Worm (Caenorhabditis elegans) whole organism, L4 larva: ENCODE results near the gene unc-41.

ENCODE experiments used
- D1046.2 ChIP-seq: fragments of 200-800 bp; sonication (Bioruptor generic); IDR thresholded peaks from 2 replicates; pipeline ENCODE4 v1.3.6; 2022; ENCODE audit warnings: missing genetic modification characterization, missing compliant biosample characterization
- F10B5.3 ChIP-seq: sonication (generic microtip); optimal IDR thresholded peaks from 2 replicates; lab custom pipeline; 2016; ENCODE audit warnings: mild to moderate bottlenecking, missing genetic modification characterization, missing compliant biosample characterization
- F26F4.8 ChIP-seq: fragments of 200-800 bp; sonication (Bioruptor generic); conservative IDR thresholded peaks from 2 replicates; pipeline ENCODE4 v1.3.6; 2022; ENCODE audit warnings: missing genetic modification characterization, missing compliant biosample characterization
- F37D6.2 ChIP-seq: sonication (generic microtip); optimal IDR thresholded peaks from 2 replicates; lab custom pipeline; 2016; ENCODE audit warnings: mild to moderate bottlenecking, missing genetic modification characterization, missing compliant biosample characterization
- F44E2.7 ChIP-seq: fragments of 200-800 bp; sonication (Bioruptor generic); IDR thresholded peaks from 2 replicates; pipeline ENCODE4 v2.1.2; 2022; ENCODE audit warnings: missing genetic modification characterization, missing compliant biosample characterization
- F49E8.2 ChIP-seq: sonication (generic microtip); optimal IDR thresholded peaks from 2 replicates; lab custom pipeline; 2016; ENCODE audit warnings: missing compliant biosample characterization, mild to moderate bottlenecking, missing genetic modification characterization, borderline replicate concordance
- Y105C5A.15 ChIP-seq: fragments of 200-800 bp; sonication (Bioruptor generic); IDR thresholded peaks from 2 replicates; pipeline ENCODE4 v1.3.6; 2022; ENCODE audit warnings: missing genetic modification characterization, missing compliant biosample characterization
- Y48G9A.11 ChIP-seq: fragments of 200-800 bp; sonication (Bioruptor generic); IDR thresholded peaks from 2 replicates; pipeline ENCODE4 v1.3.6; 2022; ENCODE audit warnings: missing genetic modification reagents, missing genetic modification characterization, missing compliant biosample characterization
- Y5F2A.4 ChIP-seq: fragments of 200-800 bp; sonication (Bioruptor generic); optimal IDR thresholded peaks from 2 replicates; lab custom pipeline; 2018; ENCODE audit warnings: mild to moderate bottlenecking, missing genetic modification characterization, missing compliant biosample characterization
- aly-2 ChIP-seq: sonication (generic microtip); optimal IDR thresholded peaks from 2 replicates; lab custom pipeline; 2018; ENCODE audit warnings: missing biosample characterization, missing genetic modification characterization
- ama-1 ChIP-seq: fragments of 150-350 bp; optimal IDR thresholded peaks from 2 replicates; lab custom pipeline; 2014; ENCODE audit warnings: inconsistent platforms, mixed read lengths
- arid-1 ChIP-seq: fragments of 200-800 bp; sonication (Bioruptor generic); conservative IDR thresholded peaks from 2 replicates; pipeline ENCODE4 v1.3.6; 2022; ENCODE audit warnings: missing genetic modification reagents, missing genetic modification characterization, missing compliant biosample characterization
- attf-4 ChIP-seq: sonication (generic microtip); optimal IDR thresholded peaks from 3 replicates; lab custom pipeline; 2017; ENCODE audit warnings: missing biosample characterization, missing genetic modification characterization
- ceh-28 ChIP-seq: fragments of 150-350 bp; optimal IDR thresholded peaks from 2 replicates; lab custom pipeline; 2014; ENCODE audit warnings: missing biosample characterization, missing genetic modification reagents, missing genetic modification characterization
- ceh-44 ChIP-seq: fragments of 200-800 bp; sonication (Bioruptor generic); IDR thresholded peaks from 2 replicates; pipeline ENCODE4 v1.3.6; 2022; ENCODE audit warnings: missing genetic modification reagents, missing genetic modification characterization, missing compliant biosample characterization
- ceh-82 ChIP-seq: sonication (generic microtip); optimal IDR thresholded peaks from 2 replicates; lab custom pipeline; 2017; ENCODE audit warnings: missing biosample characterization, missing genetic modification characterization
- cey-2 ChIP-seq: sonication (generic microtip); optimal IDR thresholded peaks from 3 replicates; lab custom pipeline; 2017; ENCODE audit warnings: missing genetic modification characterization, mild to moderate bottlenecking, missing compliant biosample characterization, antibody characterized with exemption, borderline replicate concordance; ENCODE audit not compliant: insufficient read depth
- daf-19 ChIP-seq: fragments of 200-800 bp; sonication (Bioruptor generic); conservative IDR thresholded peaks from 2 replicates; pipeline ENCODE4 v1.3.6; 2022; ENCODE audit warnings: missing genetic modification characterization, missing compliant biosample characterization
- dmd-6 ChIP-seq: fragments of 200-800 bp; sonication (Bioruptor generic); IDR thresholded peaks from 2 replicates; pipeline ENCODE4 v1.3.6; 2022; ENCODE audit warnings: missing genetic modification reagents, missing genetic modification characterization, missing compliant biosample characterization
- egl-43 ChIP-seq: fragments of 200-800 bp; sonication (Bioruptor generic); IDR thresholded peaks from 2 replicates; pipeline ENCODE4 v1.3.6; 2022; ENCODE audit warnings: missing genetic modification reagents, missing genetic modification characterization, missing compliant biosample characterization
- fos-1 ChIP-seq: fragments of 150-350 bp; optimal IDR thresholded peaks from 2 replicates; lab custom pipeline; 2014; ENCODE audit warnings: missing biosample characterization, missing genetic modification characterization
- gei-8 ChIP-seq: fragments of 200-800 bp; sonication (Bioruptor generic); optimal IDR thresholded peaks from 2 replicates; lab custom pipeline; 2018; ENCODE audit warnings: mild to moderate bottlenecking, missing genetic modification characterization, missing compliant biosample characterization
- hmg-1.1 ChIP-seq: fragments of 200-800 bp; sonication (Bioruptor generic); IDR thresholded peaks from 2 replicates; pipeline ENCODE4 v1.3.6; 2022; ENCODE audit warnings: missing genetic modification reagents, missing genetic modification characterization, missing compliant biosample characterization
- jun-1 ChIP-seq: fragments of 150-350 bp; optimal IDR thresholded peaks from 2 replicates; lab custom pipeline; 2014; ENCODE audit warnings: missing biosample characterization, missing genetic modification reagents, missing genetic modification characterization
- lim-7 ChIP-seq: fragments of 200-800 bp; sonication (Bioruptor generic); IDR thresholded peaks from 2 replicates; pipeline ENCODE4 v1.3.6; 2022; ENCODE audit warnings: missing genetic modification characterization, missing compliant biosample characterization
- lin-38 ChIP-seq: fragments of 200-800 bp; sonication (Bioruptor generic); IDR thresholded peaks from 2 replicates; pipeline ENCODE4 v1.3.6; 2022; ENCODE audit warnings: missing genetic modification reagents, missing genetic modification characterization, missing compliant biosample characterization
- mdt-29 ChIP-seq: fragments of 200-800 bp; sonication (Bioruptor generic); IDR thresholded peaks from 2 replicates; pipeline ENCODE4 v1.3.6; 2022; ENCODE audit warnings: missing genetic modification reagents, missing genetic modification characterization, missing compliant biosample characterization
- nhr-111 ChIP-seq: fragments of 200-800 bp; sonication (Bioruptor generic); optimal IDR thresholded peaks from 2 replicates; lab custom pipeline; 2018; ENCODE audit warnings: mild to moderate bottlenecking, missing genetic modification characterization, missing compliant biosample characterization
- nhr-237 ChIP-seq: sonication (generic microtip); optimal IDR thresholded peaks from 2 replicates; lab custom pipeline; 2017; ENCODE audit warnings: missing biosample characterization, missing genetic modification characterization
- nhr-28 ChIP-seq: fragments of 150-350 bp; optimal IDR thresholded peaks from 2 replicates; lab custom pipeline; 2014; ENCODE audit warnings: missing biosample characterization, missing genetic modification characterization
- nhr-41 ChIP-seq: fragments of 200-800 bp; sonication (Bioruptor generic); IDR thresholded peaks from 2 replicates; pipeline ENCODE4 v1.3.6; 2022; ENCODE audit warnings: missing genetic modification reagents, missing genetic modification characterization, missing compliant biosample characterization
- nhr-48 ChIP-seq: sonication (generic microtip); optimal IDR thresholded peaks from 2 replicates; lab custom pipeline; 2016; ENCODE audit warnings: mild to moderate bottlenecking, missing genetic modification characterization, missing compliant biosample characterization
- pha-4 ChIP-seq, 2 experiments: fragments of 150-350 bp in 1 of 2; fragments of 200-800 bp in 1 of 2; sonication (Bioruptor generic) in 1 of 2; IDR thresholded peaks in 1 of 2; optimal IDR thresholded peaks in 1 of 2; 2 replicates each; pipeline versions ENCODE4 v1.3.6 to Lab custom; 2014 to 2022; ENCODE audit warnings: missing genetic modification characterization in 2 of 2, missing genetic modification reagents in 2 of 2, missing biosample characterization in 1 of 2, missing compliant biosample characterization in 1 of 2
- pqm-1 ChIP-seq: sonication (generic microtip); optimal IDR thresholded peaks from 2 replicates; lab custom pipeline; 2017; ENCODE audit warnings: missing biosample characterization, missing genetic modification characterization
- rbr-2 ChIP-seq: sonication (generic microtip); optimal IDR thresholded peaks from 2 replicates; lab custom pipeline; 2016; ENCODE audit warnings: missing genotype, missing genetic modification characterization, missing compliant biosample characterization
- set-16 ChIP-seq: fragments of 200-800 bp; sonication (Bioruptor generic); IDR thresholded peaks from 2 replicates; pipeline ENCODE4 v1.3.6; 2022; ENCODE audit warnings: missing genetic modification reagents, missing genetic modification characterization, missing compliant biosample characterization
- skn-1 ChIP-seq: fragments of 150-350 bp; optimal IDR thresholded peaks from 2 replicates; lab custom pipeline; 2014; ENCODE audit warnings: missing biosample characterization, missing genetic modification characterization
- tag-97 ChIP-seq: fragments of 200-800 bp; sonication (Bioruptor generic); IDR thresholded peaks from 2 replicates; pipeline ENCODE4 v1.3.6; 2022; ENCODE audit warnings: missing genetic modification characterization, missing compliant biosample characterization
- unc-62 ChIP-seq, 3 experiments: fragments of 150-350 bp in 1 of 3; sonication (generic microtip); optimal IDR thresholded peaks in 2 of 3; peaks in 1 of 3; 1 replicate in 1 of 3; 2 replicates in 2 of 3; lab custom pipeline; 2014 to 2017; ENCODE audit warnings: missing biosample characterization in 3 of 3, missing genetic modification characterization in 3 of 3, missing genetic modification reagents in 3 of 3, missing genotype in 1 of 3
- vab-7 ChIP-seq: fragments of 200-800 bp; sonication (Bioruptor generic); IDR thresholded peaks from 2 replicates; pipeline ENCODE4 v1.3.6; 2022; ENCODE audit warnings: missing genetic modification reagents, missing genetic modification characterization, missing compliant biosample characterization
- zag-1 ChIP-seq: fragments of 150-350 bp; optimal IDR thresholded peaks from 2 replicates; lab custom pipeline; 2014; ENCODE audit warnings: missing biosample characterization, missing genetic modification characterization
- zfp-2 ChIP-seq: sonication (generic microtip); optimal IDR thresholded peaks from 2 replicates; lab custom pipeline; 2016; ENCODE audit warnings: mild to moderate bottlenecking, missing genetic modification characterization, missing compliant biosample characterization
- ztf-11 ChIP-seq: fragments of 150-350 bp; optimal IDR thresholded peaks from 2 replicates; lab custom pipeline; 2014; ENCODE audit warnings: missing biosample characterization, missing genetic modification characterization

The unc-41 gene

DNA sequence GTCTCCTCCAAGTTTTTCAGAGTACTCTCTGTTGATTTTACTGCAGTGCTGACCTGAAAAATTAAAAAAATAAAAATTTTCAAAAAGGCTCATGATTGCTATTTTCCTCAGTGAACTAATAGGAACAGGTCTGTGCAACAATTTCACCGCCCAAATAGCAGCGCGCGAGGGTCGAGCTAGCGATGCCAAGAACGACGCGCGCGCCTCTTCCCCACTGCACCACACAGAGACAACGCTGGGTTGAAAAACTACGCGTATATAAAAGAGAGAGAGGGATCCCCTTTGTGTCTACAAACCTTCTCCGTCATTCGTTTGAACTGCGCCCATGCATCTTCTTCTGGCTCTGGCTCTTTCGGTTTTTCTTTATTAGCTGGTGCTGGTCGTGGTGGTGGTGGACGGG lies 5.9 kb downstream of the unc-41 start (continued):
- peak; percentile 85 for TF ChIP-seq Y48G9A.11 (GFP tag; lab: Robert Waterston, UW)
- TF ChIP-seq arid-1 (GFP tag; lab: Robert Waterston, UW): peak; percentile 92
- peak; percentile 69 for TF ChIP-seq dmd-6 (GFP tag; lab: Robert Waterston, UW)
- no peak for TF ChIP-seq ceh-82
- no peak for TF ChIP-seq ceh-28
- TF ChIP-seq zag-1: no peak
- no peak for TF ChIP-seq cey-2 (tag; lab: Kevin White, UChicago)
- TF ChIP-seq, all 104 proteins: peak for 71

DNA sequence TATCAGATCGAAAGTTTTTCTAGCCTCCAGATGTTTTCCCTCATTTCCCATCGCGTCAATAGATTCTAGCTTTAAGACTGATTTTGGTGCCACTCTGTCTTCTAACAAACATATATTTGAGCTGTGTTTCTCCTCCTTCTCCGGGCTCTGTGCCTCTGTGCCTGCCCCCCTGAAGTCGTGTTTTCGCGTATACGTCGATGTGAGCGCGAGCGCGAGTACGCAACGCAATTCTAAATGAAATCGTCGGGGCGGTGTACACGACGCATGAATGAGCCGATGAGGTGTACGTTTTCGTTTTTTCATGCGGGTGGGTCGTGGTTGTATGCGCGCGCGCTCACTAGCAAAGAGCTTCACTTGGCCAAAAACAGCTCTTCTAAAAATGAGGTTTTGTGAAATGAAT lies 10.1 kb downstream of the unc-41 start:
- 0 out of 2 replicates have a peak, but pooled peaks have one; percentile 43 for TF ChIP-seq F44E2.7 (GFP tag; lab: Robert Waterston, UW)
- TF ChIP-seq tag-97 (GFP tag; lab: Robert Waterston, UW): no peak
- TF ChIP-seq D1046.2: 0 out of 2 replicates have a peak, but pooled peaks have one; percentile 67
- TF ChIP-seq ceh-44 (GFP tag; lab: Robert Waterston, UW): no peak
- TF ChIP-seq nhr-28 (tag; lab: Kevin White, UChicago): no peak
- TF ChIP-seq egl-43 (GFP tag; lab: Robert Waterston, UW): peak; percentile 56; the same call in 1 of the 2 replicates

DNA sequence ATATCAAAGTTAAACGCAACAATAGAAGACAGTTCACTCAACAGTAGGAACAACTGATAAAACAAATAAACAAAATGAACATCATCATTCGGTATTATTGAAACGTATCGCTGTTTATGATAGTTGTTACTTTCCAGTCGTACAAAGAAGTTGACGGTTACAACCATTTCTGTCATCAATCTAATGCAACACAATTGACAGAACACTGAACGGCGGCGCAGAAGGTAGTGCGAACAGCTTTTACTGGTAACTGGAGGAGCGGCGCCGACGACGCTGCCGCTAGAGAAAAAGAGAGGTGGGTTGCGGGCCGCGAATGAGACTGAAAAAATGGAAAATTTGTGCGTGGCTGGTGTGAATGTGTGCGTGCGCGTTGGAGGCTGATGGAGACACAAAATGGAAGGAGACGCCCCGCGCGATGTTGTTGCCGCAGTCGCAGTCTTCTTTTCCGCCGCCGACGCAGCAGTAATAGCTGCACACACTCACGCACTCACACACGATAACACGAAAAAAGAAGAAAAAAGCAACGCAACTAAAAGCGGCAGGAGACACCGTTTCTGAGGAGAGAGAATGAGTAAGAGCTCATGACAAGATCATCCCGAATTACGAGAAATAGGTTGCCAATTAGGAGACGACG lies 11.8 kb downstream of the unc-41 start:
- TF ChIP-seq lim-7 (GFP tag; lab: Robert Waterston, UW): no peak
- no peak for TF ChIP-seq Y105C5A.15 (GFP tag; lab: Robert Waterston, UW)
- TF ChIP-seq unc-62 (GFP tag; optimal IDR thresholded peaks at IDR 0.05 in 1 of 2; lab: Kevin White, UChicago): peak in 1 of 2 experiments; percentile 96
- no peak for TF ChIP-seq unc-62 (tag; optimal IDR thresholded peaks at IDR 0.05; lab: Kevin White, UChicago)
- TF ChIP-seq ztf-11 (tag; lab: Kevin White, UChicago): no peak
- 0 out of 2 replicates have a peak, but pooled peaks have one; percentile 4 for TF ChIP-seq D1046.2
- TF ChIP-seq vab-7 (GFP tag; lab: Robert Waterston, UW): no peak
- TF ChIP-seq F49E8.2 (tag; lab: Kevin White, UChicago): no peak
- TF ChIP-seq F26F4.8 (GFP tag; lab: Robert Waterston, UW): no peak
- no peak for TF ChIP-seq Y5F2A.4
- no peak for TF ChIP-seq jun-1 (tag; lab: Kevin White, UChicago)
- no peak for TF ChIP-seq nhr-111 (GFP tag; lab: Kevin White, UChicago)
- TF ChIP-seq nhr-237 (tag; lab: Kevin White, UChicago): no peak
- peak; percentile 34; the same call in 1 of the 2 replicates for TF ChIP-seq hmg-1.1 (GFP tag; lab: Robert Waterston, UW)
- no peak for TF ChIP-seq gei-8
- TF ChIP-seq egl-43 (GFP tag; lab: Robert Waterston, UW): 0 out of 2 replicates have a peak, but pooled peaks have one; percentile 62
- TF ChIP-seq pha-4 (GFP tag; IDR thresholded peaks at IDR 0.05; lab: Robert Waterston, UW): no peak
- no peak for TF ChIP-seq pha-4 (tag; optimal IDR thresholded peaks at IDR 0.05; lab: Kevin White, UChicago)
- no peak for TF ChIP-seq F37D6.2
- TF ChIP-seq rbr-2 (tag; lab: Kevin White, UChicago): peak; percentile 29
- TF ChIP-seq aly-2 (tag; lab: Kevin White, UChicago): no peak
- no peak for TF ChIP-seq nhr-48 (tag; lab: Kevin White, UChicago)
- no peak for TF ChIP-seq tag-97 (GFP tag; lab: Robert Waterston, UW)
- TF ChIP-seq skn-1 (tag; lab: Kevin White, UChicago): no peak
- TF ChIP-seq fos-1: no peak
- no peak for TF ChIP-seq zfp-2
- TF ChIP-seq mdt-29 (GFP tag; lab: Robert Waterston, UW): no peak
- peak; percentile 57; the same call in 1 of the 2 replicates for TF ChIP-seq set-16 (GFP tag; lab: Robert Waterston, UW)
- no peak for TF ChIP-seq attf-4 (tag; lab: Kevin White, UChicago)
- TF ChIP-seq nhr-41: no peak
- TF ChIP-seq pqm-1: no peak
- TF ChIP-seq daf-19 (GFP tag; lab: Robert Waterston, UW): no peak
- no peak for TF ChIP-seq lin-38 (GFP tag; lab: Robert Waterston, UW)
- no peak for TF ChIP-seq F10B5.3
- TF ChIP-seq ama-1 (lab: Kevin White, UChicago): no peak
